Fruit fly (Drosophila melanogaster) whole organism, embryonic: Measurements from ENCODE around the gene bark.
A peak's percentile ranks its signal among the peaks of the same experiment; 100 is the strongest.

ENCODE experiments used
- Atf-2 ChIP-seq: fragments of 200-800 bp; sonication (Bioruptor generic); optimal IDR thresholded peaks from 2 replicates; lab custom pipeline; 2016; ENCODE audit warnings: missing biosample characterization, missing genetic modification characterization
- Bdp1 ChIP-seq: fragments of 200-800 bp; sonication (Bioruptor generic); optimal IDR thresholded peaks from 3 replicates; lab custom pipeline; 2016; ENCODE audit warnings: missing biosample characterization, missing genetic modification characterization
- CG10209 ChIP-seq: fragments of 200-800 bp; sonication (Bioruptor generic); optimal IDR thresholded peaks from 3 replicates; lab custom pipeline; 2017; ENCODE audit warnings: missing biosample characterization, mild to moderate bottlenecking, missing genetic modification characterization, missing genetic modification reagents
- CG10366 ChIP-seq: fragments of 200-800 bp; sonication (Bioruptor generic); IDR thresholded peaks from 2 replicates; pipeline ENCODE4 v1.3.6; 2022; ENCODE audit warnings: missing biosample characterization, missing genetic modification characterization
- CG10654 ChIP-seq: fragments of 200-800 bp; sonication (Bioruptor generic); optimal IDR thresholded peaks from 2 replicates; lab custom pipeline; 2016; ENCODE audit warnings: missing biosample characterization, missing genetic modification characterization
- CG10979 ChIP-seq: fragments of 200-800 bp; sonication (Bioruptor generic); optimal IDR thresholded peaks from 2 replicates; lab custom pipeline; 2018; ENCODE audit warnings: missing biosample characterization, mild to moderate bottlenecking, missing genetic modification characterization, moderate library complexity
- CG14965 ChIP-seq: fragments of 200-800 bp; sonication (Bioruptor generic); optimal IDR thresholded peaks from 2 replicates; lab custom pipeline; 2016; ENCODE audit warnings: missing biosample characterization, missing genetic modification characterization, borderline replicate concordance
- CG15073 ChIP-seq: fragments of 200-800 bp; sonication (Bioruptor generic); optimal IDR thresholded peaks from 2 replicates; lab custom pipeline; 2016; ENCODE audit warnings: missing biosample characterization, missing genetic modification characterization
- CG15514 ChIP-seq: fragments of 200-800 bp; sonication (Bioruptor generic); optimal IDR thresholded peaks from 3 replicates; lab custom pipeline; 2017; ENCODE audit warnings: missing biosample characterization, missing genetic modification characterization, mild to moderate bottlenecking, moderate library complexity, missing genetic modification reagents
- CG16863 ChIP-seq: fragments of 200-800 bp; sonication (Bioruptor generic); optimal IDR thresholded peaks from 3 replicates; lab custom pipeline; 2016; ENCODE audit warnings: missing biosample characterization, missing genetic modification characterization
- CG18764 ChIP-seq: fragments of 200-800 bp; sonication (Bioruptor generic); optimal IDR thresholded peaks from 3 replicates; lab custom pipeline; 2016; ENCODE audit warnings: missing biosample characterization, missing genetic modification characterization
- CG2889 ChIP-seq: fragments of 200-800 bp; sonication (Bioruptor generic); IDR thresholded peaks from 3 replicates; pipeline ENCODE4 v1.3.6; 2022; ENCODE audit warnings: missing biosample characterization, missing genetic modification characterization
- CG30431 ChIP-seq: fragments of 200-800 bp; sonication (Bioruptor generic); optimal IDR thresholded peaks from 2 replicates; lab custom pipeline; 2017; ENCODE audit warnings: missing biosample characterization, missing genetic modification characterization
- CG3065 ChIP-seq: fragments of 200-800 bp; sonication (Bioruptor generic); optimal IDR thresholded peaks from 2 replicates; lab custom pipeline; 2016; ENCODE audit warnings: missing biosample characterization, missing genetic modification characterization
- CG31388 ChIP-seq: fragments of 200-800 bp; sonication (Bioruptor generic); optimal IDR thresholded peaks from 2 replicates; lab custom pipeline; 2016; ENCODE audit warnings: missing biosample characterization, missing genetic modification characterization
- CG31441 ChIP-seq: fragments of 200-800 bp; sonication (Bioruptor generic); IDR thresholded peaks from 2 replicates; pipeline ENCODE4 v1.3.6; 2022; ENCODE audit warnings: missing biosample characterization, missing genetic modification characterization
- CG32532 ChIP-seq: fragments of 200-800 bp; sonication (Bioruptor generic); IDR thresholded peaks from 2 replicates; pipeline ENCODE4 v1.3.6; 2022; ENCODE audit warnings: missing biosample characterization, missing genetic modification characterization
- CG4404 ChIP-seq: fragments of 200-800 bp; sonication (Bioruptor generic); IDR thresholded peaks from 2 replicates; pipeline ENCODE4 v1.3.6; 2022; ENCODE audit warnings: missing biosample characterization, missing genetic modification characterization
- CG6689 ChIP-seq: fragments of 200-800 bp; sonication (Bioruptor generic); IDR thresholded peaks from 2 replicates; pipeline ENCODE4 v1.3.6; 2022; ENCODE audit warnings: missing biosample characterization, missing genetic modification characterization
- CG9437 ChIP-seq: fragments of 200-800 bp; sonication (Bioruptor generic); optimal IDR thresholded peaks from 2 replicates; lab custom pipeline; 2018; ENCODE audit warnings: missing biosample characterization, mild to moderate bottlenecking, missing genetic modification characterization
- CG9797 ChIP-seq: fragments of 200-800 bp; sonication (Bioruptor generic); optimal IDR thresholded peaks from 3 replicates; lab custom pipeline; 2018; ENCODE audit warnings: missing biosample characterization, mild to moderate bottlenecking, missing genetic modification characterization
- Camta ChIP-seq: fragments of 200-800 bp; sonication (Bioruptor generic); optimal IDR thresholded peaks from 2 replicates; lab custom pipeline; 2016; ENCODE audit warnings: missing biosample characterization, missing genetic modification characterization
- CkIIα-i1 ChIP-seq: fragments of 200-800 bp; sonication (Bioruptor generic); IDR thresholded peaks from 2 replicates; pipeline ENCODE4 v1.3.6; 2022; ENCODE audit warnings: missing biosample characterization, missing genetic modification characterization
- Fer2 ChIP-seq: fragments of 200-800 bp; sonication (Bioruptor generic); optimal IDR thresholded peaks from 2 replicates; lab custom pipeline; 2018; ENCODE audit warnings: missing biosample characterization, mild to moderate bottlenecking, missing genetic modification characterization, moderate library complexity
- Fer3 ChIP-seq: fragments of 200-800 bp; sonication (Bioruptor generic); optimal IDR thresholded peaks from 2 replicates; lab custom pipeline; 2018; ENCODE audit warnings: missing biosample characterization, mild to moderate bottlenecking, missing genetic modification characterization, moderate library complexity
- HLHmδ ChIP-seq: fragments of 200-800 bp; sonication (Bioruptor generic); optimal IDR thresholded peaks from 2 replicates; lab custom pipeline; 2018; ENCODE audit warnings: missing biosample characterization, mild to moderate bottlenecking, missing genetic modification characterization, moderate library complexity
- HmgZ ChIP-seq: fragments of 200-800 bp; sonication (Bioruptor generic); optimal IDR thresholded peaks from 2 replicates; lab custom pipeline; 2018; ENCODE audit warnings: missing biosample characterization, mild to moderate bottlenecking, missing genetic modification characterization
- Jarid2 ChIP-seq: fragments of 200-800 bp; sonication (Bioruptor generic); optimal IDR thresholded peaks from 3 replicates; lab custom pipeline; 2017; ENCODE audit warnings: mild to moderate bottlenecking, missing biosample characterization, missing genetic modification reagents, missing genetic modification characterization
- Mad ChIP-seq: fragments of 200-800 bp; sonication (Bioruptor generic); optimal IDR thresholded peaks from 2 replicates; lab custom pipeline; 2016; ENCODE audit warnings: missing biosample characterization, missing genetic modification characterization
- PHDP ChIP-seq: fragments of 200-800 bp; sonication (Bioruptor generic); optimal IDR thresholded peaks from 3 replicates; lab custom pipeline; 2018; ENCODE audit warnings: missing biosample characterization, mild to moderate bottlenecking, missing genetic modification characterization, moderate library complexity
- al ChIP-seq: fragments of 200-800 bp; sonication (Bioruptor generic); IDR thresholded peaks from 2 replicates; pipeline ENCODE4 v1.3.6; 2022; ENCODE audit warnings: missing biosample characterization, missing genetic modification characterization
- bab2 ChIP-seq: fragments of 200-800 bp; sonication (Bioruptor generic); optimal IDR thresholded peaks from 2 replicates; lab custom pipeline; 2016; ENCODE audit warnings: missing biosample characterization, missing genetic modification characterization
- bigmax ChIP-seq: fragments of 200-800 bp; sonication (Bioruptor generic); optimal IDR thresholded peaks from 2 replicates; lab custom pipeline; 2018; ENCODE audit warnings: missing biosample characterization, mild to moderate bottlenecking, missing genetic modification characterization
- en ChIP-seq: fragments of 200-800 bp; sonication (Bioruptor generic); optimal IDR thresholded peaks from 2 replicates; lab custom pipeline; 2016; ENCODE audit warnings: missing biosample characterization, missing genetic modification characterization
- fd96Cb ChIP-seq: fragments of 200-800 bp; sonication (Bioruptor generic); optimal IDR thresholded peaks from 2 replicates; lab custom pipeline; 2018; ENCODE audit warnings: missing biosample characterization, mild to moderate bottlenecking, missing genetic modification characterization, moderate library complexity
- fu2 ChIP-seq: fragments of 200-800 bp; sonication (Bioruptor generic); optimal IDR thresholded peaks from 2 replicates; lab custom pipeline; 2016; ENCODE audit warnings: missing biosample characterization, missing genetic modification characterization
- gcm2 ChIP-seq: fragments of 200-800 bp; sonication (Bioruptor generic); optimal IDR thresholded peaks from 2 replicates; lab custom pipeline; 2016; ENCODE audit warnings: missing biosample characterization, missing genetic modification characterization
- ken ChIP-seq: fragments of 200-800 bp; sonication (Bioruptor generic); IDR thresholded peaks from 3 replicates; pipeline ENCODE4 v1.3.6; 2022; ENCODE audit warnings: missing biosample characterization, missing genetic modification characterization
- lmd ChIP-seq: fragments of 200-800 bp; sonication (Bioruptor generic); IDR thresholded peaks from 2 replicates; pipeline ENCODE4 v1.3.6; 2022; ENCODE audit warnings: missing biosample characterization, missing genetic modification characterization
- lov ChIP-seq, 2 experiments: fragments of 200-800 bp in 1 of 2; fragments of >200 bp in 1 of 2; sonication (Bioruptor generic) in 1 of 2; IDR thresholded peaks in 1 of 2; optimal IDR thresholded peaks in 1 of 2; 2 replicates in 1 of 2; 3 replicates in 1 of 2; pipeline versions ENCODE4 v1.3.6 to Lab custom; 2017 to 2022; ENCODE audit warnings: missing biosample characterization in 1 of 2, missing genetic modification characterization in 1 of 2
- nmo ChIP-seq: fragments of 200-800 bp; sonication (Bioruptor generic); optimal IDR thresholded peaks from 2 replicates; lab custom pipeline; 2018; ENCODE audit warnings: missing biosample characterization, mild to moderate bottlenecking, missing genetic modification characterization, moderate library complexity
- peb ChIP-seq: fragments of 200-800 bp; sonication (Bioruptor generic); IDR thresholded peaks from 2 replicates; pipeline ENCODE4 v1.3.6; 2022; ENCODE audit warnings: missing biosample characterization, missing genetic modification characterization
- phol ChIP-seq: fragments of 200-800 bp; sonication (Bioruptor generic); optimal IDR thresholded peaks from 3 replicates; lab custom pipeline; 2018; ENCODE audit warnings: missing biosample characterization, mild to moderate bottlenecking, missing genetic modification characterization, moderate library complexity
- pnt ChIP-seq: fragments of 200-800 bp; sonication (Bioruptor generic); optimal IDR thresholded peaks from 3 replicates; lab custom pipeline; 2016; ENCODE audit warnings: missing biosample characterization, missing genetic modification characterization
- pum ChIP-seq: fragments of 200-800 bp; sonication (Bioruptor generic); optimal IDR thresholded peaks from 2 replicates; lab custom pipeline; 2016; ENCODE audit warnings: missing biosample characterization, missing genetic modification characterization
- ranshi ChIP-seq: fragments of 200-800 bp; sonication (Bioruptor generic); IDR thresholded peaks from 2 replicates; pipeline ENCODE4 v1.3.6; 2022; ENCODE audit warnings: missing biosample characterization, missing genetic modification characterization
- sisA ChIP-seq: fragments of 200-800 bp; sonication (Bioruptor generic); IDR thresholded peaks from 2 replicates; pipeline ENCODE4 v1.3.6; 2022; ENCODE audit warnings: missing biosample characterization, missing genetic modification characterization
- so ChIP-seq: fragments of 200-800 bp; sonication (Bioruptor generic); IDR thresholded peaks from 3 replicates; pipeline ENCODE4 v1.3.6; 2022; ENCODE audit warnings: missing biosample characterization, missing genetic modification characterization
- stc ChIP-seq: fragments of 200-800 bp; sonication (Bioruptor generic); IDR thresholded peaks from 2 replicates; pipeline ENCODE4 v1.3.6; 2022; ENCODE audit warnings: missing biosample characterization, missing genetic modification characterization
- tgo ChIP-seq: fragments of 200-800 bp; sonication (Bioruptor generic); IDR thresholded peaks from 3 replicates; pipeline ENCODE4 v1.3.6; 2022; ENCODE audit warnings: missing biosample characterization, missing genetic modification characterization
- ttk ChIP-seq: fragments of 200-800 bp; sonication (Bioruptor generic); IDR thresholded peaks from 2 replicates; pipeline ENCODE4 v2.1.2; 2022; ENCODE audit warnings: missing biosample characterization, missing genetic modification characterization

bark gene

DNA sequence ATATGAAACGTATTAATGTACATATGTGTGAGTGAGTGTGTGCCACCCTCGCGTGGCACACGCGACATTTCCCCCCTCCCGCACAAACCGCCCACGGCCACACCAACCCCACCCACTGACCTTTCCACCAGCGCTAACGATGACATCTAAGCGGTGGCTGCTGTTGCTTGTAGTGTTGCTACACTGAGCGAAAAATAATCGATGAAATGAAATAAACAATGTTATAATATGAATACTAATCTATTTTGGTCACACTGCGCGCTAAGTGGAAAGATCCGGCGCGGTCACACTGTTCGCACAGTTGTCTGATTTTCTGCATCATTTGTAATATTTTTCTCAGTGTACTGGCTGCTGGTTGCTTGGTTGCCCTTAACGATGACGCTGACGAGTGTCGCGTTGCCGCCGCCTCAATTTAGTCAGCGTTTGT is 45.3 kb downstream of the bark start (continued):
- TF ChIP-seq lmd: peak; percentile 95
- TF ChIP-seq Bdp1 (GFP tag; lab: Kevin White, UChicago): peak; percentile 89
- peak; percentile 76 for TF ChIP-seq CG15514
- TF ChIP-seq CG10209 (GFP tag; lab: Kevin White, UChicago): peak; percentile 96
- peak; percentile 90 for TF ChIP-seq CG2889 (GFP tag; lab: Robert Waterston, UW)
- TF ChIP-seq HLHmδ (GFP tag; lab: Kevin White, UChicago): peak; percentile 95
- TF ChIP-seq ranshi: peak; percentile 95
- TF ChIP-seq CG9437: peak; percentile 82
- peak; percentile 96 for TF ChIP-seq CG10366
- TF ChIP-seq pum: peak; percentile 98
- TF ChIP-seq en (GFP tag; lab: Kevin White, UChicago): peak; percentile 96
- TF ChIP-seq CG4404 (GFP tag; lab: Robert Waterston, UW): peak; percentile 97
- TF ChIP-seq CG15073 (GFP tag; lab: Kevin White, UChicago): peak; percentile 88
- peak; percentile 76 for TF ChIP-seq al (GFP tag; lab: Robert Waterston, UW)
- TF ChIP-seq CG3065 (GFP tag; lab: Kevin White, UChicago): peak; percentile 96
- TF ChIP-seq CG14965: peak; percentile 83
- TF ChIP-seq tgo: peak; percentile 95
- peak; percentile 99 for TF ChIP-seq CG10979 (tag; lab: Kevin White, UChicago)
- TF ChIP-seq peb (GFP tag; lab: Robert Waterston, UW): peak; percentile 96
- peak; percentile 99 for TF ChIP-seq CG30431 (GFP tag; lab: Kevin White, UChicago)
- TF ChIP-seq phol (tag; lab: Kevin White, UChicago): peak; percentile 97
- peak; percentile 94 for TF ChIP-seq so
- TF ChIP-seq CG18764 (GFP tag; lab: Kevin White, UChicago): peak; percentile 95
- TF ChIP-seq Jarid2 (GFP tag; lab: Kevin White, UChicago): peak; percentile 88
- no peak for TF ChIP-seq lov (optimal IDR thresholded peaks at IDR 0.05; lab: Kevin White, UChicago)
- TF ChIP-seq lov (GFP tag; IDR thresholded peaks at IDR 0.05; lab: Robert Waterston, UW): peak; percentile 98
- peak; percentile 90 for TF ChIP-seq CG32532 (GFP tag; lab: Robert Waterston, UW)
- peak; percentile 97 for TF ChIP-seq CG10654 (GFP tag; lab: Kevin White, UChicago)
- peak; percentile 89 for TF ChIP-seq Fer3 (tag; lab: Kevin White, UChicago)
- peak; percentile 98 for TF ChIP-seq CG31441 (GFP tag; lab: Robert Waterston, UW)
- TF ChIP-seq ken: peak; percentile 98
- peak; percentile 97 for TF ChIP-seq Camta (GFP tag; lab: Kevin White, UChicago)
- peak; percentile 95 for TF ChIP-seq CG6689 (GFP tag; lab: Robert Waterston, UW)
- peak; percentile 94 for TF ChIP-seq PHDP (tag; lab: Kevin White, UChicago)
- peak; percentile 94 for TF ChIP-seq stc (GFP tag; lab: Robert Waterston, UW)
- TF ChIP-seq Fer2 (tag; lab: Kevin White, UChicago): peak; percentile 68
- peak; percentile 92 for TF ChIP-seq HmgZ
- peak; percentile 96 for TF ChIP-seq Atf-2
- TF ChIP-seq Mad (GFP tag; lab: Kevin White, UChicago): peak; percentile 96
- TF ChIP-seq bigmax: peak; percentile 57
- peak; percentile 98 for TF ChIP-seq pnt (GFP tag; lab: Kevin White, UChicago)
- TF ChIP-seq bab2 (GFP tag; lab: Kevin White, UChicago): peak; percentile 97
- peak; percentile 73 for TF ChIP-seq CG9797 (GFP tag; lab: Kevin White, UChicago)
- peak; percentile 98 for TF ChIP-seq fd96Cb (tag; lab: Kevin White, UChicago)
- peak; percentile 98 for TF ChIP-seq nmo (GFP tag; lab: Kevin White, UChicago)
- TF ChIP-seq ttk (GFP tag; lab: Robert Waterston, UW): peak; percentile 96
- 0 out of 2 replicates have a peak, but pooled peaks have one; percentile 28 for TF ChIP-seq CkIIα-i1
- peak; percentile 80 for TF ChIP-seq fu2 (GFP tag; lab: Kevin White, UChicago)
- TF ChIP-seq CG16863: peak; percentile 97
- peak; percentile 97 for TF ChIP-seq sisA (GFP tag; lab: Robert Waterston, UW)
- TF ChIP-seq CG31388: peak; percentile 93
- peak; percentile 95 for TF ChIP-seq gcm2 (GFP tag; lab: Kevin White, UChicago)
